Fruit fly (Drosophila melanogaster): ENCODE results near the gene CG31460.

CG31460 gene

dm6 chr3R:8577409-8578255 lies 15.2 kb downstream of the CG31460 start, which contains the start of gene 5-HT2B (continued):
- TF ChIP-seq ATbp (GFP tag; optimal IDR thresholded peaks at IDR 0.05), result no peak
- TF ChIP-seq CG17912 (GFP tag; optimal IDR thresholded peaks at IDR 0.05), result no peak
- no peak for TF ChIP-seq CG12769 (tag; optimal IDR thresholded peaks at IDR 0.05)
- no peak for TF ChIP-seq wor (GFP tag; IDR thresholded peaks at IDR 0.05)
- 0 out of 2 replicates have a peak, but pooled peaks have one; percentile 33 for TF ChIP-seq CG14014 (GFP tag; IDR thresholded peaks at IDR 0.05)
- peak; percentile 34 for TF ChIP-seq NfI (GFP tag; optimal IDR thresholded peaks at IDR 0.05)
- TF ChIP-seq CG8388 (GFP tag; optimal IDR thresholded peaks at IDR 0.05), result no peak
- no peak for TF ChIP-seq CG10654 (GFP tag; optimal IDR thresholded peaks at IDR 0.05)
- no peak for TF ChIP-seq org-1 (GFP tag; optimal IDR thresholded peaks at IDR 0.05)
- TF ChIP-seq ems (GFP tag; optimal IDR thresholded peaks at IDR 0.05), result no peak
- no peak for TF ChIP-seq Pdp1 (GFP tag; optimal IDR thresholded peaks at IDR 0.05)
- no peak for TF ChIP-seq CG2199 (GFP tag; IDR thresholded peaks at IDR 0.05)
- peak; percentile 15 for TF ChIP-seq ind (GFP tag; optimal IDR thresholded peaks at IDR 0.05)
- peak; percentile 26 for TF ChIP-seq Dek (tag; optimal IDR thresholded peaks at IDR 0.05)
- no peak for TF ChIP-seq Vsx1 (GFP tag; optimal IDR thresholded peaks at IDR 0.05)
- no peak for TF ChIP-seq CG4328 (GFP tag; optimal IDR thresholded peaks at IDR 0.05)
- TF ChIP-seq Myb (GFP tag; optimal IDR thresholded peaks at IDR 0.05), result no peak
- TF ChIP-seq nmo (GFP tag; optimal IDR thresholded peaks at IDR 0.05), result peak; percentile 0
- TF ChIP-seq Optix (GFP tag; IDR thresholded peaks at IDR 0.05), result no peak
- no peak for TF ChIP-seq CG14965 (GFP tag; optimal IDR thresholded peaks at IDR 0.05; ENCODE audit: borderline replicate concordance)
- peak; percentile 36 for TF ChIP-seq CG12391 (tag; optimal IDR thresholded peaks at IDR 0.05)
- no peak for TF ChIP-seq CG31224 (GFP tag; IDR thresholded peaks at IDR 0.05)
- TF ChIP-seq CG3995 (GFP tag; optimal IDR thresholded peaks at IDR 0.05), result no peak
- no peak for TF ChIP-seq Lhr (GFP tag; optimal IDR thresholded peaks at IDR 0.05)
- no peak for TF ChIP-seq p53 (GFP tag; optimal IDR thresholded peaks at IDR 0.05)
- peak; percentile 23 for TF ChIP-seq CG10147 (GFP tag; optimal IDR thresholded peaks at IDR 0.05)
- peak; percentile 43 for TF ChIP-seq Med (GFP tag)
- TF ChIP-seq schlank (tag; optimal IDR thresholded peaks at IDR 0.05), result no peak
- no peak for TF ChIP-seq NC2β (GFP tag; optimal IDR thresholded peaks at IDR 0.05)
- TF ChIP-seq Xbp1 (GFP tag; optimal IDR thresholded peaks at IDR 0.05), result peak; percentile 19
- TF ChIP-seq Hsf (GFP tag; optimal IDR thresholded peaks at IDR 0.05), result no peak
- no peak for TF ChIP-seq lov (optimal IDR thresholded peaks at IDR 0.05)
- no peak for TF ChIP-seq lov (GFP tag; IDR thresholded peaks at IDR 0.05)
- TF ChIP-seq fu2 (GFP tag; optimal IDR thresholded peaks at IDR 0.05), result no peak
- TF ChIP-seq Dll (GFP tag; IDR thresholded peaks at IDR 0.05; ENCODE audit: partially characterized antibody), result no peak
- TF ChIP-seq shn (GFP tag; optimal IDR thresholded peaks at IDR 0.05), result no peak
- TF ChIP-seq pum (GFP tag; optimal IDR thresholded peaks at IDR 0.05), result no peak
- peak; percentile 37 for TF ChIP-seq CG17385 (GFP tag; optimal IDR thresholded peaks at IDR 0.05)
- TF ChIP-seq CG10431 (GFP tag; optimal IDR thresholded peaks at IDR 0.05), result no peak
- no peak for TF ChIP-seq B-H1 (GFP tag; IDR thresholded peaks at IDR 0.05)
- TF ChIP-seq Hand (GFP tag; optimal IDR thresholded peaks at IDR 0.05), result peak; percentile 40
- peak; percentile 27 for TF ChIP-seq CG9817 (tag; optimal IDR thresholded peaks at IDR 0.05)
- TF ChIP-seq CG18619 (GFP tag; optimal IDR thresholded peaks at IDR 0.05), result peak; percentile 33
- no peak for TF ChIP-seq Doc2 (GFP tag; IDR thresholded peaks at IDR 0.05)
- no peak for TF ChIP-seq Hr78 (GFP tag; optimal IDR thresholded peaks at IDR 0.05)
- TF ChIP-seq aop (GFP tag; IDR thresholded peaks at IDR 0.05), result no peak
- TF ChIP-seq tx (GFP tag; optimal IDR thresholded peaks at IDR 0.05), result no peak
- no peak for TF ChIP-seq CG1647 (GFP tag; optimal IDR thresholded peaks at IDR 0.05)
- no peak for TF ChIP-seq sqz (GFP tag; optimal IDR thresholded peaks at IDR 0.05)
